Worm (Caenorhabditis elegans) whole organism, L4 larva: ENCODE results near the gene F53F1.3.

Experiments used
- R02D3.7 ChIP-seq: fragments of 150-350 bp; sonication (generic microtip); optimal IDR thresholded peaks from 3 replicates; lab custom pipeline; 2014; ENCODE audit warnings: missing biosample characterization, missing genetic modification characterization
- ama-1 ChIP-seq: fragments of 150-350 bp; optimal IDR thresholded peaks from 2 replicates; lab custom pipeline; 2014; ENCODE audit warnings: inconsistent platforms, mixed read lengths
- dpl-1 ChIP-seq: fragments of 150-350 bp; optimal IDR thresholded peaks from 2 replicates; lab custom pipeline; 2014; ENCODE audit warnings: missing biosample characterization, missing genetic modification reagents, missing genetic modification characterization
- dve-1 ChIP-seq: sonication (generic microtip); optimal IDR thresholded peaks from 2 replicates; lab custom pipeline; 2017; ENCODE audit warnings: antibody characterized with exemption, mild to moderate bottlenecking, missing genetic modification characterization, missing compliant biosample characterization; ENCODE audit not compliant: insufficient read depth
- nhr-102 ChIP-seq: sonication (generic microtip); optimal IDR thresholded peaks from 2 replicates; lab custom pipeline; 2016; ENCODE audit warnings: mild to moderate bottlenecking, missing genetic modification characterization, moderate library complexity, missing compliant biosample characterization
- nhr-76 ChIP-seq: fragments of 150-350 bp; optimal IDR thresholded peaks from 2 replicates; lab custom pipeline; 2014; ENCODE audit warnings: missing biosample characterization, missing genetic modification characterization
- unc-130 ChIP-seq: sonication (generic microtip); optimal IDR thresholded peaks from 2 replicates; lab custom pipeline; 2016; ENCODE audit warnings: missing genetic modification reagents, missing genetic modification characterization, missing compliant biosample characterization

ce11 chrV:13373643-13374042 lies 34.4 kb upstream of the F53F1.3 start:
- peak; percentile 95 for TF ChIP-seq dve-1 (tag; lab: Kevin White, UChicago)
- no peak for TF ChIP-seq dpl-1
- peak; percentile 50 for TF ChIP-seq nhr-102 (tag; lab: Kevin White, UChicago)
- TF ChIP-seq R02D3.7 (tag; lab: Kevin White, UChicago): no peak
- TF ChIP-seq nhr-76 (tag; lab: Kevin White, UChicago): no peak
- TF ChIP-seq ama-1: peak; percentile 5
- no peak for TF ChIP-seq unc-130 (GFP tag; lab: Kevin White, UChicago)
